Worm (Caenorhabditis elegans) whole organism, late embryonic: ENCODE results near the gene aqp-5.

Source experiments
- ceh-31 ChIP-seq: sonication (generic microtip); optimal IDR thresholded peaks from 2 replicates; lab custom pipeline; 2016; ENCODE audit warnings: missing genetic modification characterization, missing compliant biosample characterization
- ets-4 ChIP-seq: sonication (generic microtip); optimal IDR thresholded peaks from 2 replicates; lab custom pipeline; 2016; ENCODE audit warnings: missing genetic modification characterization, missing compliant biosample characterization
- hlh-6 ChIP-seq: sonication (generic microtip); optimal IDR thresholded peaks from 2 replicates; lab custom pipeline; 2016; ENCODE audit warnings: missing genotype, missing genetic modification characterization, missing compliant biosample characterization
- lin-11 ChIP-seq: fragments of 200-800 bp; sonication (Bioruptor generic); optimal IDR thresholded peaks from 2 replicates; lab custom pipeline; 2018; ENCODE audit warnings: mild to moderate bottlenecking, missing genetic modification characterization, missing compliant biosample characterization
- madf-2 ChIP-seq: sonication (generic microtip); optimal IDR thresholded peaks from 2 replicates; lab custom pipeline; 2017; ENCODE audit warnings: missing genetic modification characterization, missing compliant biosample characterization
- odd-2 ChIP-seq: sonication (generic microtip); optimal IDR thresholded peaks from 2 replicates; lab custom pipeline; 2017; ENCODE audit warnings: antibody characterized with exemption, mild to moderate bottlenecking, missing genetic modification characterization, missing compliant biosample characterization
- pros-1 ChIP-seq: fragments of 150-350 bp; optimal IDR thresholded peaks from 2 replicates; lab custom pipeline; 2014; ENCODE audit warnings: missing biosample characterization, missing genetic modification reagents, missing genetic modification characterization
- unc-42 ChIP-seq: sonication (generic microtip); optimal IDR thresholded peaks from 2 replicates; lab custom pipeline; 2016; ENCODE audit warnings: missing genotype, missing genetic modification characterization, missing compliant biosample characterization
- unc-55 ChIP-seq: sonication (generic microtip); optimal IDR thresholded peaks from 2 replicates; lab custom pipeline; 2017; ENCODE audit warnings: missing biosample characterization, missing genetic modification reagents, missing genetic modification characterization

- TF ChIP-seq unc-55 (GFP tag; lab: Kevin White, UChicago) (no peak), ceh-31 (tag; lab: Kevin White, UChicago) (no peak), madf-2 (tag; lab: Kevin White, UChicago) (no peak), hlh-6 (no peak), ets-4 (tag; lab: Kevin White, UChicago) (no peak), unc-42 (tag; lab: Kevin White, UChicago) (no peak), lin-11 (tag; lab: Kevin White, UChicago) (no peak), odd-2 (tag; lab: Kevin White, UChicago) (no peak), pros-1 (no peak)
These were observed 48.5 kb downstream of the aqp-5 start, which contains the start of gene degt-1 for ce11 chrV:10540024-10540423.
